Fruit fly (Drosophila melanogaster): ENCODE measurements around the gene Trc8.

Gene Trc8

DNA sequence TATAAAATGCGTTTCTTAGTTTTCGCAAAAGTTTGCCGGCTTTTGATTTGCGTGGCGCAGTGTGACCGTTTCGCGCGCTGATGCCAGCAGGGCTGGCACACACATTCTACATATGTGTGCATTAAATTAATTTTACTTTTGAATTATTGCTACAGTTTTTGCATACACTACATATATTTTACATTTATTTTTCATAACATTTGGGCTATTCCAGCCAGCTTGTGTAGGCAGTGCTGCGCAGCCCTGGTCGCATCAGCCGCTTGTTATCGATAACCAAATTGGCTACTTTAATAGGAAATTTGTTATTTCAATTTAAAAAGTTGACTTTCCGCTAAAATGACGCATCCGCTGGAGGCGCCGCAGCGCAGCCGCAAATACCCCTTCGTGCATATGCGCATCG lies 14.4 kb downstream of the Trc8 start, which contains the start of the genes CG2321 and CG2006 (continued):
- TF ChIP-seq CG2129 (GFP tag; IDR thresholded peaks at IDR 0.05; ENCODE audit: partially characterized antibody) (no peak), kni (GFP tag; optimal IDR thresholded peaks at IDR 0.05) (no peak), CG10366 (GFP tag; IDR thresholded peaks at IDR 0.05) (peak; percentile 63), CG18262 (tag; optimal IDR thresholded peaks at IDR 0.05) (peak; percentile 53), CG3065 (GFP tag; optimal IDR thresholded peaks at IDR 0.05) (peak; percentile 19), grn (GFP tag; optimal IDR thresholded peaks at IDR 0.05) (no peak), ATbp (GFP tag; optimal IDR thresholded peaks at IDR 0.05) (no peak), Fer2 (tag; optimal IDR thresholded peaks at IDR 0.05) (no peak), Chrac-16 (GFP tag; optimal IDR thresholded peaks at IDR 0.05) (peak; percentile 59), Deaf1 (tag; optimal IDR thresholded peaks at IDR 0.05) (no peak), Awh (GFP tag; IDR thresholded peaks at IDR 0.05) (no peak), pfk (GFP tag; optimal IDR thresholded peaks at IDR 0.05) (no peak), bsh (GFP tag; optimal IDR thresholded peaks at IDR 0.05) (peak in 1 of 2 experiments; percentile 10), CG7745 (tag; optimal IDR thresholded peaks at IDR 0.05) (no peak), PHDP (tag; optimal IDR thresholded peaks at IDR 0.05) (peak; percentile 45), Oaz (GFP tag; IDR thresholded peaks at IDR 0.05) (no peak), z (GFP tag; IDR thresholded peaks at IDR 0.05) (no peak), sens-2 (GFP tag; IDR thresholded peaks at IDR 0.05) (0 out of 2 replicates have a peak, but pooled peaks have one; percentile 29), CG1529 (GFP tag; optimal IDR thresholded peaks at IDR 0.05) (no peak), Sin3A (optimal IDR thresholded peaks at IDR 0.05) (peak; percentile 78), peb (GFP tag; IDR thresholded peaks at IDR 0.05) (no peak), CG16779 (GFP tag; IDR thresholded peaks at IDR 0.05) (no peak), CG5245 (GFP tag; optimal IDR thresholded peaks at IDR 0.05) (no peak), CG17912 (GFP tag; optimal IDR thresholded peaks at IDR 0.05) (peak; percentile 45), CG2120 (GFP tag; optimal IDR thresholded peaks at IDR 0.05) (peak; percentile 79), fd96Cb (tag; optimal IDR thresholded peaks at IDR 0.05) (peak; percentile 20), CG7839 (tag; optimal IDR thresholded peaks at IDR 0.05) (no peak), Blimp-1 (GFP tag; optimal IDR thresholded peaks at IDR 0.05) (no peak), CG2889 (GFP tag; IDR thresholded peaks at IDR 0.05) (no peak), CG9932 (GFP tag; IDR thresholded peaks at IDR 0.05) (peak; percentile 79)

- TF ChIP-seq BtbVII (GFP tag; optimal IDR thresholded peaks at IDR 0.05) (peak; percentile 53), CG14014 (GFP tag; IDR thresholded peaks at IDR 0.05) (peak; percentile 21; the same call in 1 of the 2 replicates), CG15601 (tag; optimal IDR thresholded peaks at IDR 0.05) (peak; percentile 69), Blimp-1 (GFP tag; optimal IDR thresholded peaks at IDR 0.05) (peak; percentile 50), unpg (GFP tag; optimal IDR thresholded peaks at IDR 0.05) (peak; percentile 20), Dfd (GFP tag; optimal IDR thresholded peaks at IDR 0.05) (no peak), lab (GFP tag; optimal IDR thresholded peaks at IDR 0.05) (peak; percentile 69), CG1647 (GFP tag; optimal IDR thresholded peaks at IDR 0.05) (no peak), CG4707 (GFP tag; optimal IDR thresholded peaks at IDR 0.05) (peak; percentile 12), Meics (GFP tag; optimal IDR thresholded peaks at IDR 0.05) (no peak), CG15514 (GFP tag; optimal IDR thresholded peaks at IDR 0.05) (peak; percentile 23), CG18476 (GFP tag; optimal IDR thresholded peaks at IDR 0.05) (no peak), CG12659 (GFP tag; optimal IDR thresholded peaks at IDR 0.05) (peak; percentile 22), Hmr (GFP tag; optimal IDR thresholded peaks at IDR 0.05) (peak; percentile 42), CG8290 (GFP tag; optimal IDR thresholded peaks at IDR 0.05) (no peak), CG8290 (tag; optimal IDR thresholded peaks at IDR 0.05) (peak in 1 of 2 experiments; percentile 22), MTF-1 (GFP tag; optimal IDR thresholded peaks at IDR 0.05; ENCODE audit: borderline replicate concordance) (peak; percentile 45), ken (GFP tag; IDR thresholded peaks at IDR 0.05) (no peak), Hsf (GFP tag; optimal IDR thresholded peaks at IDR 0.05) (no peak), onecut (GFP tag; IDR thresholded peaks at IDR 0.05) (peak; percentile 54), CG4854 (GFP tag; optimal IDR thresholded peaks at IDR 0.05) (peak; percentile 10), Six4 (GFP tag; optimal IDR thresholded peaks at IDR 0.05) (no peak), CG12299 (tag; optimal IDR thresholded peaks at IDR 0.05) (peak; percentile 40), bsh (GFP tag; optimal IDR thresholded peaks at IDR 0.05) (peak in 1 of 2 experiments; percentile 49)
These were observed 23.7 kb downstream of the Trc8 start for dm6 chr3R:29479922-29480321.
